Fruit fly (Drosophila melanogaster): Measurements from ENCODE around the gene CG13083.
A peak's percentile ranks its signal among the peaks of the same experiment; 100 is the strongest.

CG13083 gene

DNA sequence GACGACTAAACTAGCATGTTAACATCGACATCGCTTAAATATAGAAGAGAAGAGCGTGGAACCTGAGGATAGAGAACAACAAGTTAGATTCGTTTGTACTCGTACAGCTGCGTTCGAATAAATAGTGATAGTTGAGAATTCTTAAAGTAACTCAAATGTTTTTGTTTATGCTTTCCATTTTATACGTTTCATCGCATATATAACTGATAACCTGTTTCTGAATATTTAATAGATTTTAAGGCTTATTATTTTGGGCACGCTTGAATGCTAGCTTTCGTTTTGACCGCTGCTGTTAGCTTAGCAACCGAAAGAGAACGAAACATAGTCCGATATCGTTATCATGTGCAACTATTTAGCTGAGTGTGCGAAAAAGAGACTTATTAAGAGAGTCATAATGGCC is 41.0 kb downstream of the CG13083 start (continued):
- no peak for TF ChIP-seq CG15479 (GFP tag; optimal IDR thresholded peaks at IDR 0.05)
- TF ChIP-seq rib (GFP tag; IDR thresholded peaks at IDR 0.05) = peak; percentile 98
- TF ChIP-seq hb (GFP tag; IDR thresholded peaks at IDR 0.05; ENCODE audit: partially characterized antibody) = no peak
- peak; percentile 64 for TF ChIP-seq dmrt11E (tag; optimal IDR thresholded peaks at IDR 0.05)
- peak; percentile 95 for TF ChIP-seq so (GFP tag; IDR thresholded peaks at IDR 0.05)
- peak; percentile 51 for TF ChIP-seq MESR4 (GFP tag; optimal IDR thresholded peaks at IDR 0.05)
- peak; percentile 98 for TF ChIP-seq Meics (GFP tag; optimal IDR thresholded peaks at IDR 0.05)
- TF ChIP-seq inv (GFP tag; IDR thresholded peaks at IDR 0.05; ENCODE audit: partially characterized antibody) = no peak
- TF ChIP-seq dpn (GFP tag; optimal IDR thresholded peaks at IDR 0.05) = peak; percentile 95 to 97
- TF ChIP-seq abd-A (tag; optimal IDR thresholded peaks at IDR 0.05) = no peak
- TF ChIP-seq pros (GFP tag; optimal IDR thresholded peaks at IDR 0.05) = no peak
- peak; percentile 94 for TF ChIP-seq tap (tag; optimal IDR thresholded peaks at IDR 0.05)
- TF ChIP-seq chn (GFP tag; optimal IDR thresholded peaks at IDR 0.05) = peak; percentile 89
- TF ChIP-seq bigmax (GFP tag; optimal IDR thresholded peaks at IDR 0.05) = peak; percentile 62
- no peak for TF ChIP-seq hbn (GFP tag; IDR thresholded peaks at IDR 0.05; ENCODE audit: partially characterized antibody)
- TF ChIP-seq jing (GFP tag; optimal IDR thresholded peaks at IDR 0.05) = peak; percentile 67
- TF ChIP-seq Six4 (GFP tag; optimal IDR thresholded peaks at IDR 0.05) = peak; percentile 84
- peak; percentile 80 for TF ChIP-seq E2f2 (GFP tag; IDR thresholded peaks at IDR 0.05)
- peak; percentile 93 for TF ChIP-seq CG14667 (GFP tag; IDR thresholded peaks at IDR 0.05)
- TF ChIP-seq Oaz (GFP tag; IDR thresholded peaks at IDR 0.05) = peak; percentile 92
- TF ChIP-seq br (optimal IDR thresholded peaks at IDR 0.05) = no peak
- TF ChIP-seq pho (GFP tag; optimal IDR thresholded peaks at IDR 0.05) = peak; percentile 98
- peak; percentile 87 for TF ChIP-seq Nf-YA (GFP tag; IDR thresholded peaks at IDR 0.05)
- peak; percentile 94 for TF ChIP-seq CG17385 (GFP tag; optimal IDR thresholded peaks at IDR 0.05)
- peak; percentile 71 for TF ChIP-seq CG6654 (GFP tag; optimal IDR thresholded peaks at IDR 0.05)
- TF ChIP-seq Lim3 (GFP tag; IDR thresholded peaks at IDR 0.05) = peak; percentile 79
- TF ChIP-seq H2.0 (GFP tag; IDR thresholded peaks at IDR 0.05) = peak; percentile 96
- no peak for TF ChIP-seq hkb (optimal IDR thresholded peaks at IDR 0.05)
- TF ChIP-seq hkb (GFP tag; IDR thresholded peaks at IDR 0.05) = peak; percentile 97
- TF ChIP-seq MBD-R2 (GFP tag; IDR thresholded peaks at IDR 0.05) = peak; percentile 98
- peak; percentile 70 for TF ChIP-seq CG30431 (GFP tag; optimal IDR thresholded peaks at IDR 0.05)
- peak; percentile 97 for TF ChIP-seq gem (tag; optimal IDR thresholded peaks at IDR 0.05)
- peak; percentile 71 for TF ChIP-seq CG12236 (GFP tag; optimal IDR thresholded peaks at IDR 0.05)
- TF ChIP-seq zen (tag; optimal IDR thresholded peaks at IDR 0.05) = peak; percentile 78
- TF ChIP-seq Hey (tag; optimal IDR thresholded peaks at IDR 0.05) = peak; percentile 81
- no peak for TF ChIP-seq Elba2 (GFP tag; optimal IDR thresholded peaks at IDR 0.05)
- TF ChIP-seq nerfin-2 (GFP tag; IDR thresholded peaks at IDR 0.05; ENCODE audit: partially characterized antibody) = no peak
- TF ChIP-seq crc (GFP tag; optimal IDR thresholded peaks at IDR 0.05) = peak; percentile 92
- TF ChIP-seq Atf3 (GFP tag; optimal IDR thresholded peaks at IDR 0.05) = peak; percentile 85
- peak; percentile 88 for TF ChIP-seq CG11560 (tag; IDR thresholded peaks at IDR 0.05)
- TF ChIP-seq vfl (GFP tag; optimal IDR thresholded peaks at IDR 0.05) = peak; percentile 95
- TF ChIP-seq CG11398 (GFP tag; optimal IDR thresholded peaks at IDR 0.05) = peak; percentile 88
- TF ChIP-seq CG4328 (GFP tag; optimal IDR thresholded peaks at IDR 0.05) = peak; percentile 67
- TF ChIP-seq CG9437 (GFP tag; optimal IDR thresholded peaks at IDR 0.05) = peak; percentile 85
- TF ChIP-seq NC2α (GFP tag; optimal IDR thresholded peaks at IDR 0.05) = peak; percentile 76
- no peak for TF ChIP-seq Kr (GFP tag; optimal IDR thresholded peaks at IDR 0.05)
- peak; percentile 94 for TF ChIP-seq CG4730 (GFP tag; IDR thresholded peaks at IDR 0.05)
- peak; percentile 95 for TF ChIP-seq CG13424 (tag; optimal IDR thresholded peaks at IDR 0.05)
- TF ChIP-seq chinmo (GFP tag; IDR thresholded peaks at IDR 0.05; ENCODE audit: partially characterized antibody) = no peak
- no peak for TF ChIP-seq CG6791 (GFP tag; IDR thresholded peaks at IDR 0.05; ENCODE audit: partially characterized antibody)
- TF ChIP-seq CG7556 (GFP tag; optimal IDR thresholded peaks at IDR 0.05) = peak; percentile 95
- no peak for TF ChIP-seq Scr (GFP tag; IDR thresholded peaks at IDR 0.05; ENCODE audit: partially characterized antibody)

All from whole organism, embryonic.